Fruit fly (Drosophila melanogaster): ENCODE data around the gene Ublcp1.

dm6 chr3R:23081265-23081664 is 20.0 kb downstream of the Ublcp1 start:
- TF ChIP-seq CG17806 (tag; optimal IDR thresholded peaks at IDR 0.05) (no peak), CG14655 (GFP tag; optimal IDR thresholded peaks at IDR 0.05) (no peak), CG8159 (tag; optimal IDR thresholded peaks at IDR 0.05) (no peak), Pif1A (GFP tag; optimal IDR thresholded peaks at IDR 0.05) (no peak), CG10348 (GFP tag; IDR thresholded peaks at IDR 0.05) (no peak), CG9948 (tag; optimal IDR thresholded peaks at IDR 0.05) (no peak), fd96Ca (GFP tag; IDR thresholded peaks at IDR 0.05) (no peak), EcR (GFP tag; optimal IDR thresholded peaks at IDR 0.05) (no peak)

Measured in whole organism, pupa.